Fruit fly (Drosophila melanogaster) whole organism, pupa: ENCODE results near the gene CG4281.

Source experiments
- CG10348 ChIP-seq: fragments of 200-800 bp; sonication (Bioruptor generic); IDR thresholded peaks from 2 replicates; pipeline ENCODE4 v1.3.6; 2022; ENCODE audit warnings: missing biosample characterization, missing genetic modification characterization
- CG12605 ChIP-seq: fragments of 200-800 bp; sonication (Bioruptor generic); IDR thresholded peaks from 2 replicates; pipeline ENCODE4 v1.3.6; 2022; ENCODE audit warnings: missing biosample characterization, missing genetic modification characterization
- CG13204 ChIP-seq: fragments of 200-800 bp; sonication (Bioruptor generic); optimal IDR thresholded peaks from 2 replicates; lab custom pipeline; 2018; ENCODE audit warnings: missing biosample characterization, mild to moderate bottlenecking, missing genetic modification characterization, moderate library complexity
- CG14655 ChIP-seq: fragments of 200-800 bp; sonication (Bioruptor generic); optimal IDR thresholded peaks from 3 replicates; lab custom pipeline; 2017; ENCODE audit warnings: mild to moderate bottlenecking, missing biosample characterization, missing genetic modification reagents, missing genetic modification characterization
- CG15710 ChIP-seq: fragments of 200-800 bp; sonication (Bioruptor generic); optimal IDR thresholded peaks from 2 replicates; lab custom pipeline; 2018; ENCODE audit warnings: missing biosample characterization, mild to moderate bottlenecking, missing genetic modification characterization, moderate library complexity
- CG17806 ChIP-seq: fragments of 200-800 bp; sonication (Bioruptor generic); optimal IDR thresholded peaks from 2 replicates; lab custom pipeline; 2018; ENCODE audit warnings: missing biosample characterization, mild to moderate bottlenecking, missing genetic modification characterization, moderate library complexity
- CG32121 ChIP-seq: fragments of 200-800 bp; sonication (Bioruptor generic); IDR thresholded peaks from 2 replicates; pipeline ENCODE4 v1.3.6; 2022; ENCODE audit warnings: missing biosample characterization, missing genetic modification characterization
- CG34367 ChIP-seq: fragments of 200-800 bp; sonication (Bioruptor generic); optimal IDR thresholded peaks from 2 replicates; lab custom pipeline; 2018; ENCODE audit warnings: missing biosample characterization, mild to moderate bottlenecking, missing genetic modification characterization
- CG4496 ChIP-seq: fragments of 200-800 bp; sonication (Bioruptor generic); IDR thresholded peaks from 3 replicates; pipeline ENCODE4 v1.3.6; 2022; ENCODE audit warnings: missing biosample characterization, missing genetic modification characterization
- CG8159 ChIP-seq: fragments of 200-800 bp; sonication (Bioruptor generic); optimal IDR thresholded peaks from 3 replicates; lab custom pipeline; 2018; ENCODE audit warnings: missing biosample characterization, mild to moderate bottlenecking, missing genetic modification characterization, moderate library complexity
- CG8301 ChIP-seq: fragments of 200-800 bp; sonication (Bioruptor generic); optimal IDR thresholded peaks from 2 replicates; lab custom pipeline; 2018; ENCODE audit warnings: missing biosample characterization, mild to moderate bottlenecking, missing genetic modification characterization
- CG9948 ChIP-seq: fragments of 200-800 bp; sonication (Bioruptor generic); optimal IDR thresholded peaks from 2 replicates; lab custom pipeline; 2018; ENCODE audit warnings: missing biosample characterization, mild to moderate bottlenecking, missing genetic modification characterization, moderate library complexity
- D1 ChIP-seq: fragments of 200-800 bp; sonication (Bioruptor generic); optimal IDR thresholded peaks from 2 replicates; lab custom pipeline; 2018; ENCODE audit warnings: missing biosample characterization, mild to moderate bottlenecking, missing genetic modification characterization, moderate library complexity
- EcR ChIP-seq: fragments of 200-800 bp; sonication (Bioruptor generic); optimal IDR thresholded peaks from 3 replicates; lab custom pipeline; 2019; ENCODE audit warnings: missing biosample characterization, missing genetic modification characterization, mild to moderate bottlenecking, moderate library complexity, missing genetic modification reagents
- Ets98B ChIP-seq: fragments of 200-800 bp; sonication (Bioruptor generic); IDR thresholded peaks from 2 replicates; pipeline ENCODE4 v1.3.6; 2022; ENCODE audit warnings: missing biosample characterization, missing genetic modification characterization
- Pif1A ChIP-seq: fragments of 200-800 bp; sonication (Bioruptor generic); optimal IDR thresholded peaks from 3 replicates; lab custom pipeline; 2016; ENCODE audit warnings: missing biosample characterization, missing genetic modification characterization
- Pif1B ChIP-seq: fragments of 200-800 bp; sonication (Bioruptor generic); optimal IDR thresholded peaks from 3 replicates; lab custom pipeline; 2016; ENCODE audit warnings: missing biosample characterization, missing genetic modification characterization
- Snoo ChIP-seq: fragments of 200-800 bp; sonication (Bioruptor generic); optimal IDR thresholded peaks from 3 replicates; lab custom pipeline; 2017; ENCODE audit warnings: missing biosample characterization, mild to moderate bottlenecking, missing genetic modification characterization, inconsistent platforms
- fd96Ca ChIP-seq: fragments of 200-800 bp; sonication (Bioruptor generic); IDR thresholded peaks from 3 replicates; pipeline ENCODE4 v1.3.6; 2022; ENCODE audit warnings: missing biosample characterization, missing genetic modification characterization
- gl ChIP-seq: fragments of 200-800 bp; sonication (Bioruptor generic); optimal IDR thresholded peaks from 2 replicates; lab custom pipeline; 2018; ENCODE audit warnings: missing biosample characterization, mild to moderate bottlenecking, missing genetic modification characterization
- rn ChIP-seq: fragments of 200-800 bp; sonication (Bioruptor generic); IDR thresholded peaks from 2 replicates; pipeline ENCODE4 v1.3.6; 2022; ENCODE audit warnings: missing biosample characterization, missing genetic modification characterization

Gene CG4281

dm6 chrX:2103859-2104258, 38.9 kb upstream of the CG4281 start:
- TF ChIP-seq CG32121 (GFP tag; lab: Robert Waterston, UW): no peak
- TF ChIP-seq CG10348 (GFP tag; lab: Robert Waterston, UW): no peak
- TF ChIP-seq CG15710 (tag; lab: Kevin White, UChicago): no peak
- no peak for TF ChIP-seq CG13204 (GFP tag; lab: Kevin White, UChicago)
- TF ChIP-seq Ets98B (GFP tag; lab: Robert Waterston, UW): no peak
- no peak for TF ChIP-seq CG17806 (tag; lab: Kevin White, UChicago)
- TF ChIP-seq gl (tag; lab: Kevin White, UChicago): no peak
- TF ChIP-seq Pif1B (GFP tag; lab: Kevin White, UChicago): no peak
- no peak for TF ChIP-seq rn (GFP tag; lab: Robert Waterston, UW)
- no peak for TF ChIP-seq CG34367
- TF ChIP-seq Pif1A (GFP tag; lab: Kevin White, UChicago): no peak
- TF ChIP-seq fd96Ca (GFP tag; lab: Robert Waterston, UW): no peak
- TF ChIP-seq CG14655 (GFP tag; lab: Kevin White, UChicago): no peak

- TF ChIP-seq CG8301 (tag; lab: Kevin White, UChicago) (peak; percentile 35), CG4496 (GFP tag; lab: Robert Waterston, UW) (0 out of 3 replicates have a peak, but pooled peaks have one; percentile 15), Ets98B (GFP tag; lab: Robert Waterston, UW) (peak; percentile 36; the same call in 1 of the 2 replicates), CG14655 (GFP tag; lab: Kevin White, UChicago) (peak; percentile 33), CG9948 (tag; lab: Kevin White, UChicago) (no peak), CG34367 (no peak), CG12605 (GFP tag; lab: Robert Waterston, UW) (0 out of 2 replicates have a peak, but pooled peaks have one; percentile 19)
These were observed 33.3 kb upstream of the CG4281 start for dm6 chrX:2098267-2098666.

dm6 chrX:2096341-2096740, 31.4 kb upstream of the CG4281 start:
- no peak for TF ChIP-seq gl (tag; lab: Kevin White, UChicago)
- no peak for TF ChIP-seq Pif1A (GFP tag; lab: Kevin White, UChicago)
- TF ChIP-seq EcR (GFP tag; lab: Kevin White, UChicago): no peak
- TF ChIP-seq CG15710 (tag; lab: Kevin White, UChicago): no peak
- no peak for TF ChIP-seq rn (GFP tag; lab: Robert Waterston, UW)
- no peak for TF ChIP-seq CG8301 (tag; lab: Kevin White, UChicago)
- TF ChIP-seq, all 21 proteins: peak for 0

dm6 chrX:2094072-2094761, 29.3 kb upstream of the CG4281 start, which contains the start of gene csw:
Gene csw (plus strand): TSS chrX:2094234.
- peak; percentile 77 for TF ChIP-seq Pif1B (GFP tag; lab: Kevin White, UChicago)
- TF ChIP-seq CG17806 (tag; lab: Kevin White, UChicago): peak; percentile 76
- TF ChIP-seq rn (GFP tag; lab: Robert Waterston, UW): peak; percentile 81
- peak; percentile 85 for TF ChIP-seq fd96Ca (GFP tag; lab: Robert Waterston, UW)
- TF ChIP-seq D1 (tag; lab: Kevin White, UChicago): peak; percentile 23
- TF ChIP-seq CG4496 (GFP tag; lab: Robert Waterston, UW): peak; percentile 96
- peak; percentile 70 for TF ChIP-seq EcR (GFP tag; lab: Kevin White, UChicago)
- TF ChIP-seq Ets98B (GFP tag; lab: Robert Waterston, UW): peak; percentile 84
- TF ChIP-seq CG32121 (GFP tag; lab: Robert Waterston, UW): peak; percentile 84
- peak; percentile 85 for TF ChIP-seq CG15710 (tag; lab: Kevin White, UChicago)
- TF ChIP-seq CG9948 (tag; lab: Kevin White, UChicago): peak; percentile 65
- peak; percentile 93 for TF ChIP-seq CG13204 (GFP tag; lab: Kevin White, UChicago)
- TF ChIP-seq gl (tag; lab: Kevin White, UChicago): peak; percentile 98
- peak; percentile 94 for TF ChIP-seq CG12605 (GFP tag; lab: Robert Waterston, UW)
- peak; percentile 92 for TF ChIP-seq Pif1A (GFP tag; lab: Kevin White, UChicago)
- peak; percentile 93 for TF ChIP-seq CG34367
- TF ChIP-seq CG10348 (GFP tag; lab: Robert Waterston, UW): no peak
- peak; percentile 82 for TF ChIP-seq CG14655 (GFP tag; lab: Kevin White, UChicago)
- TF ChIP-seq CG8159 (tag; lab: Kevin White, UChicago): peak; percentile 85
- peak; percentile 66 for TF ChIP-seq CG8301 (tag; lab: Kevin White, UChicago)
- peak; percentile 74 for TF ChIP-seq Snoo (tag; lab: Kevin White, UChicago)

- TF ChIP-seq CG34367 (no peak), CG13204 (GFP tag; lab: Kevin White, UChicago) (no peak), CG14655 (GFP tag; lab: Kevin White, UChicago) (peak; percentile 35), CG8159 (tag; lab: Kevin White, UChicago) (peak; percentile 33), CG15710 (tag; lab: Kevin White, UChicago) (no peak), CG8301 (tag; lab: Kevin White, UChicago) (peak; percentile 31), CG9948 (tag; lab: Kevin White, UChicago) (no peak), gl (tag; lab: Kevin White, UChicago) (no peak), EcR (GFP tag; lab: Kevin White, UChicago) (no peak), fd96Ca (GFP tag; lab: Robert Waterston, UW) (no peak), CG32121 (GFP tag; lab: Robert Waterston, UW) (no peak), CG12605 (GFP tag; lab: Robert Waterston, UW) (no peak)
- TF ChIP-seq, all 21 proteins: peak for 3
These were observed 24.9 kb upstream of the CG4281 start for dm6 chrX:2089812-2090211.
